Worm (Caenorhabditis elegans): Measurements from ENCODE around the gene E02C12.19.
A peak's percentile ranks its signal among the peaks of the same experiment; 100 is the strongest.

Gene E02C12.19

ce11 chrV:9408869-9409268, 32.6 kb upstream of the E02C12.19 start:
- TF ChIP-seq fkh-10 (GFP tag; optimal IDR thresholded peaks at IDR 0.05) (peak; percentile 42), nhr-11 (tag; optimal IDR thresholded peaks at IDR 0.05) (no peak)

ce11 chrV:9406890-9407289, 30.6 kb upstream of the E02C12.19 start:
- TF ChIP-seq nhr-43 (tag; optimal IDR thresholded peaks at IDR 0.05; ENCODE audit: poor library complexity, severe bottlenecking): no peak
- no peak for TF ChIP-seq eor-1 (tag; optimal IDR thresholded peaks at IDR 0.05)
- TF ChIP-seq nfya-1 (tag; optimal IDR thresholded peaks at IDR 0.05; ENCODE audit: insufficient read depth): peak; percentile 8
- peak; percentile 55 for TF ChIP-seq pqm-1 (tag; optimal IDR thresholded peaks at IDR 0.05)
- no peak for TF ChIP-seq zag-1 (tag; optimal IDR thresholded peaks at IDR 0.05)
- no peak for TF ChIP-seq elt-3 (tag; optimal IDR thresholded peaks at IDR 0.05)
- peak; percentile 61 for TF ChIP-seq pha-4 (tag; optimal IDR thresholded peaks at IDR 0.05)

- TF ChIP-seq mdl-1 (tag; optimal IDR thresholded peaks at IDR 0.05) (no peak), pha-4 (tag; optimal IDR thresholded peaks at IDR 0.05) (peak; percentile 17)
These were observed 23.6 kb upstream of the E02C12.19 start, which contains the start of gene trpp-4 for ce11 chrV:9399886-9400373. Gene trpp-4, plus strand, starts transcription at chrV:9400327.

- TF ChIP-seq sea-2 (GFP tag; optimal IDR thresholded peaks at IDR 0.05) (no peak), mml-1 (tag; optimal IDR thresholded peaks at IDR 0.05) (no peak), nhr-23 (tag; optimal IDR thresholded peaks at IDR 0.05) (peak; percentile 10), ceh-28 (tag; optimal IDR thresholded peaks at IDR 0.05) (no peak), ztf-4 (tag; optimal IDR thresholded peaks at IDR 0.05) (no peak), nhr-25 (tag; optimal IDR thresholded peaks at IDR 0.05) (peak; percentile 45), pha-4 (tag; optimal IDR thresholded peaks at IDR 0.05) (peak; percentile 54)
These were observed 18.8 kb upstream of the E02C12.19 start for ce11 chrV:9394938-9395639.

ce11 chrV:9391959-9392358, 15.6 kb upstream of the E02C12.19 start:
- no peak for TF ChIP-seq nhr-25 (tag; optimal IDR thresholded peaks at IDR 0.05)
- TF ChIP-seq eor-1 (tag; optimal IDR thresholded peaks at IDR 0.05): no peak
- no peak for TF ChIP-seq ztf-11 (tag; optimal IDR thresholded peaks at IDR 0.05)
- no peak for TF ChIP-seq nhr-77 (tag; optimal IDR thresholded peaks at IDR 0.05)
- no peak for TF ChIP-seq skn-1 (tag; optimal IDR thresholded peaks at IDR 0.05)
- no peak for TF ChIP-seq lsy-12 (tag; optimal IDR thresholded peaks at IDR 0.05)
- peak; percentile 5 for TF ChIP-seq nfya-1 (tag; optimal IDR thresholded peaks at IDR 0.05; ENCODE audit: insufficient read depth)
- TF ChIP-seq snpc-4 (tag; optimal IDR thresholded peaks at IDR 0.05): peak; percentile 91
- no peak for TF ChIP-seq jun-1 (tag; optimal IDR thresholded peaks at IDR 0.05)
- no peak for TF ChIP-seq mdl-1 (tag; optimal IDR thresholded peaks at IDR 0.05)
- TF ChIP-seq egl-5 (tag; optimal IDR thresholded peaks at IDR 0.05): no peak
- TF ChIP-seq fkh-10 (GFP tag; optimal IDR thresholded peaks at IDR 0.05): no peak

- TF ChIP-seq elt-1 (tag; optimal IDR thresholded peaks at IDR 0.05): no peak
- TF ChIP-seq ceh-28 (tag; optimal IDR thresholded peaks at IDR 0.05): no peak
- no peak for TF ChIP-seq jun-1 (tag; optimal IDR thresholded peaks at IDR 0.05)
- TF ChIP-seq egl-5 (tag; optimal IDR thresholded peaks at IDR 0.05): no peak
- TF ChIP-seq ceh-9 (tag; optimal IDR thresholded peaks at IDR 0.05): no peak
- TF ChIP-seq aly-2 (tag; optimal IDR thresholded peaks at IDR 0.05): no peak
- TF ChIP-seq lsy-12 (tag; optimal IDR thresholded peaks at IDR 0.05): no peak
- TF ChIP-seq elt-2 (tag; optimal IDR thresholded peaks at IDR 0.05): no peak
- TF ChIP-seq skn-1 (tag; optimal IDR thresholded peaks at IDR 0.05): no peak
- TF ChIP-seq ztf-4 (tag; optimal IDR thresholded peaks at IDR 0.05): no peak
- no peak for TF ChIP-seq nhr-43 (tag; optimal IDR thresholded peaks at IDR 0.05; ENCODE audit: poor library complexity, severe bottlenecking)
- no peak for TF ChIP-seq pqm-1 (tag; optimal IDR thresholded peaks at IDR 0.05)
- TF ChIP-seq unc-39 (tag; optimal IDR thresholded peaks at IDR 0.05): no peak
- no peak for TF ChIP-seq snpc-4 (tag; optimal IDR thresholded peaks at IDR 0.05)
- no peak for TF ChIP-seq nhr-12 (tag; optimal IDR thresholded peaks at IDR 0.05)
These were observed 9.8 kb upstream of the E02C12.19 start, which contains the start of gene hum-2 for ce11 chrV:9386143-9386542. Gene hum-2, plus strand, starts transcription at chrV:9386175.

All from whole organism, L3 larva.